Worm (Caenorhabditis elegans) whole organism, late embryonic: Measurements from ENCODE around the gene W04G3.11.

Source experiments
- ceh-9 ChIP-seq: sonication (generic microtip); optimal IDR thresholded peaks from 2 replicates; lab custom pipeline; 2016; ENCODE audit warnings: mild to moderate bottlenecking, missing genetic modification characterization, inconsistent platforms, missing compliant biosample characterization
- hlh-13 ChIP-seq: fragments of 200-800 bp; sonication (Bioruptor generic); optimal IDR thresholded peaks from 2 replicates; lab custom pipeline; 2018; ENCODE audit warnings: mild to moderate bottlenecking, missing genetic modification characterization, missing compliant biosample characterization
- unc-55 ChIP-seq: sonication (generic microtip); optimal IDR thresholded peaks from 2 replicates; lab custom pipeline; 2017; ENCODE audit warnings: missing biosample characterization, missing genetic modification reagents, missing genetic modification characterization

DNA sequence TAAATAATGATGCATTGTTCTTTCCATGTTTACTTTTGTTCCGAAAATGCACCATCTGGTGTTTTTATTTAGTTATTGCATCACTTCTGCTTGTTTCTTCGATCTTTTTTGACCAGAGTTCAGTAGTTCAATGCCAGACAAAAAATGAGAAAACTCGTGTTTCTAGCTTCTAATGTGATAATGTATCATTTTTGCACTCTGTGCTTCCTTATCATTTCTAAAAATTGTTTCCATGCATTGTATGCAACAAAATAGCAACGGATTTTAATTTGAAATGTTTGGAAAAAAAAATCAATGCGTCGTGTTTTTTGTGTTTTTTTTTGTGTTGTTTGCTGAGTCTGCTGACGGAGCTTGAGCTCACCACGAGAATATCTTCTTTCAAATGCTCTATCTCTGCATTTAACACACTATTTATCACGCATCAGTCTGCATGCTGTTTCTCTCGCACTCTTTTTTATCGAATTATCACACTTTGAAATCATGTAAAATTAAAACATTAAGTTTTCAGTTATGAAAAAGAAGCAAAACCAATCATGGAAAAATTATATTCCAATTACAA, 8.7 kb upstream of the W04G3.11 start, which contains the start of gene sulp-7:
- no peak for TF ChIP-seq hlh-13
- TF ChIP-seq ceh-9 (tag; lab: Kevin White, UChicago) = no peak
- TF ChIP-seq unc-55 (GFP tag; lab: Kevin White, UChicago) = no peak
